Worm (Caenorhabditis elegans) whole organism, mixed stage, embryonic: ENCODE results near the gene mex-5.

Source experiments
- M03D4.4 ChIP-seq: sonication (generic microtip); optimal IDR thresholded peaks from 2 replicates; lab custom pipeline; 2017; ENCODE audit warnings: mild to moderate bottlenecking, missing genetic modification characterization, missing compliant biosample characterization
- bed-3 ChIP-seq: fragments of 200-800 bp; sonication (Bioruptor generic); optimal IDR thresholded peaks from 3 replicates; lab custom pipeline; 2018; ENCODE audit warnings: mild to moderate bottlenecking, missing genetic modification characterization, moderate library complexity, missing compliant biosample characterization
- blmp-1 ChIP-seq: fragments of 150-350 bp; optimal IDR thresholded peaks from 2 replicates; lab custom pipeline; 2014; ENCODE audit warnings: missing biosample characterization, missing genetic modification characterization
- ceh-39 ChIP-seq: fragments of 150-350 bp; optimal IDR thresholded peaks from 2 replicates; lab custom pipeline; 2014; ENCODE audit warnings: missing biosample characterization, missing genetic modification characterization
- ceh-43 ChIP-seq: fragments of 200-800 bp; sonication (Bioruptor generic); optimal IDR thresholded peaks from 2 replicates; lab custom pipeline; 2018; ENCODE audit warnings: mild to moderate bottlenecking, missing genetic modification characterization, moderate library complexity, missing compliant biosample characterization
- ceh-83 ChIP-seq: fragments of 200-800 bp; sonication (Bioruptor generic); optimal IDR thresholded peaks from 2 replicates; lab custom pipeline; 2018; ENCODE audit warnings: mild to moderate bottlenecking, missing genetic modification characterization, missing compliant biosample characterization
- ces-1 ChIP-seq: fragments of 150-350 bp; optimal IDR thresholded peaks from 2 replicates; lab custom pipeline; 2014; ENCODE audit warnings: missing biosample characterization, missing genetic modification reagents, missing genetic modification characterization
- cnd-1 ChIP-seq: fragments of 200-800 bp; sonication (Bioruptor generic); optimal IDR thresholded peaks from 2 replicates; lab custom pipeline; 2018; ENCODE audit warnings: mild to moderate bottlenecking, missing genetic modification characterization, missing compliant biosample characterization
- drap-1 ChIP-seq: fragments of 200-800 bp; sonication (Bioruptor generic); optimal IDR thresholded peaks from 3 replicates; lab custom pipeline; 2018; ENCODE audit warnings: mild to moderate bottlenecking, missing genetic modification characterization, missing compliant biosample characterization
- elt-1 ChIP-seq: sonication (generic microtip); optimal IDR thresholded peaks from 2 replicates; lab custom pipeline; 2017; ENCODE audit warnings: missing genetic modification characterization, mild to moderate bottlenecking, missing compliant biosample characterization, antibody characterized with exemption, moderate library complexity, borderline replicate concordance; ENCODE audit not compliant: insufficient read depth
- elt-3 ChIP-seq: fragments of 150-350 bp; optimal IDR thresholded peaks from 2 replicates; lab custom pipeline; 2014; ENCODE audit warnings: missing biosample characterization, missing genetic modification characterization
- flh-1 ChIP-seq: fragments of 200-800 bp; sonication (Bioruptor generic); optimal IDR thresholded peaks from 2 replicates; lab custom pipeline; 2018; ENCODE audit warnings: mild to moderate bottlenecking, missing genetic modification characterization, moderate library complexity, missing compliant biosample characterization
- ham-2 ChIP-seq: fragments of 200-800 bp; sonication (Bioruptor generic); optimal IDR thresholded peaks from 2 replicates; lab custom pipeline; 2018; ENCODE audit warnings: mild to moderate bottlenecking, missing genetic modification characterization, missing compliant biosample characterization
- hlh-1 ChIP-seq: fragments of 150-350 bp; optimal IDR thresholded peaks from 2 replicates; lab custom pipeline; 2014; ENCODE audit warnings: missing biosample characterization, missing genetic modification reagents, missing genetic modification characterization
- lin-13 ChIP-seq: fragments of 150-350 bp; optimal IDR thresholded peaks from 2 replicates; lab custom pipeline; 2014; ENCODE audit warnings: missing biosample characterization, missing genetic modification characterization
- lin-32 ChIP-seq: fragments of 200-800 bp; sonication (Bioruptor generic); optimal IDR thresholded peaks from 2 replicates; lab custom pipeline; 2018; ENCODE audit warnings: mild to moderate bottlenecking, missing genetic modification characterization, missing compliant biosample characterization
- lsy-2 ChIP-seq: fragments of 150-350 bp; optimal IDR thresholded peaks from 2 replicates; lab custom pipeline; 2014; ENCODE audit warnings: missing biosample characterization, missing genetic modification characterization
- mab-5 ChIP-seq: fragments of 150-350 bp; optimal IDR thresholded peaks from 2 replicates; lab custom pipeline; 2014; ENCODE audit warnings: missing biosample characterization, missing genetic modification characterization
- mep-1 ChIP-seq: fragments of 150-350 bp; optimal IDR thresholded peaks from 2 replicates; lab custom pipeline; 2017; ENCODE audit warnings: missing biosample characterization, missing genetic modification reagents, missing genetic modification characterization, inconsistent platforms
- mls-2 ChIP-seq: sonication (generic microtip); optimal IDR thresholded peaks from 2 replicates; lab custom pipeline; 2016; ENCODE audit warnings: mild to moderate bottlenecking, missing genetic modification characterization, moderate library complexity, missing compliant biosample characterization
- nhr-12 ChIP-seq: fragments of 150-350 bp; optimal IDR thresholded peaks from 2 replicates; lab custom pipeline; 2014; ENCODE audit warnings: missing biosample characterization, missing genetic modification characterization
- nhr-2 ChIP-seq: fragments of 150-350 bp; optimal IDR thresholded peaks from 2 replicates; lab custom pipeline; 2014; ENCODE audit warnings: missing biosample characterization, missing genetic modification characterization
- nhr-28 ChIP-seq: fragments of 150-350 bp; optimal IDR thresholded peaks from 2 replicates; lab custom pipeline; 2014; ENCODE audit warnings: missing biosample characterization, missing genetic modification characterization
- sem-2 ChIP-seq: fragments of 200-800 bp; sonication (Bioruptor generic); optimal IDR thresholded peaks from 2 replicates; lab custom pipeline; 2018; ENCODE audit warnings: mild to moderate bottlenecking, missing genetic modification characterization, missing compliant biosample characterization
- snpc-4 ChIP-seq: fragments of 150-350 bp; optimal IDR thresholded peaks from 2 replicates; lab custom pipeline; 2014; ENCODE audit warnings: missing biosample characterization, missing genetic modification characterization
- sptf-1 ChIP-seq: sonication (generic microtip); optimal IDR thresholded peaks from 2 replicates; lab custom pipeline; 2017; ENCODE audit warnings: mild to moderate bottlenecking, missing genetic modification characterization, moderate library complexity, missing compliant biosample characterization
- tbx-8 ChIP-seq: fragments of 200-800 bp; sonication (Bioruptor generic); optimal IDR thresholded peaks from 2 replicates; lab custom pipeline; 2018; ENCODE audit warnings: mild to moderate bottlenecking, missing genetic modification characterization, moderate library complexity, missing compliant biosample characterization
- unc-39 ChIP-seq: fragments of 150-350 bp; optimal IDR thresholded peaks from 2 replicates; lab custom pipeline; 2014; ENCODE audit warnings: missing biosample characterization, missing genetic modification characterization
- unc-62 ChIP-seq: fragments of 150-350 bp; optimal IDR thresholded peaks from 2 replicates; lab custom pipeline; 2014; ENCODE audit warnings: missing biosample characterization, missing genetic modification reagents, missing genetic modification characterization
- zip-8 ChIP-seq: fragments of 150-350 bp; optimal IDR thresholded peaks from 2 replicates; lab custom pipeline; 2014; ENCODE audit warnings: missing biosample characterization, missing genetic modification characterization
- ztf-11 ChIP-seq: fragments of 150-350 bp; optimal IDR thresholded peaks from 2 replicates; lab custom pipeline; 2014; ENCODE audit warnings: missing biosample characterization, missing genetic modification characterization

The mex-5 gene

ce11 chrIV:13323823-13324359 is 29.6 kb upstream of the mex-5 start, which contains the start of gene fat-2:
Gene fat-2 (plus strand): TSS chrIV:13323873.
- TF ChIP-seq sptf-1 (tag; lab: Kevin White, UChicago): no peak
- TF ChIP-seq hlh-1 (tag; lab: Kevin White, UChicago): no peak
- TF ChIP-seq mep-1 (tag; lab: Kevin White, UChicago): no peak
- TF ChIP-seq tbx-8: no peak
- TF ChIP-seq lin-13 (tag; lab: Kevin White, UChicago): no peak
- TF ChIP-seq ham-2: no peak
- no peak for TF ChIP-seq lsy-2 (tag; lab: Kevin White, UChicago)
- TF ChIP-seq elt-3 (tag; lab: Kevin White, UChicago): no peak
- no peak for TF ChIP-seq unc-62
- TF ChIP-seq drap-1: no peak

- TF ChIP-seq blmp-1 (tag; lab: Kevin White, UChicago): no peak
- TF ChIP-seq mls-2: no peak
- no peak for TF ChIP-seq zip-8 (tag; lab: Kevin White, UChicago)
Observed at ce11 chrIV:13327064-13327463, 26.5 kb upstream of the mex-5 start.

- TF ChIP-seq cnd-1: no peak
- no peak for TF ChIP-seq drap-1
- no peak for TF ChIP-seq snpc-4 (tag; lab: Kevin White, UChicago)
- no peak for TF ChIP-seq blmp-1 (tag; lab: Kevin White, UChicago)
- no peak for TF ChIP-seq nhr-28 (tag; lab: Kevin White, UChicago)
- TF ChIP-seq bed-3 (GFP tag; lab: Kevin White, UChicago): no peak
- TF ChIP-seq ceh-39: no peak
- no peak for TF ChIP-seq lin-32 (GFP tag; lab: Kevin White, UChicago)
- TF ChIP-seq nhr-2 (tag; lab: Kevin White, UChicago): no peak
- no peak for TF ChIP-seq M03D4.4
- no peak for TF ChIP-seq ces-1
Observed at ce11 chrIV:13328059-13328458, 25.5 kb upstream of the mex-5 start, which contains the start of gene far-6. Gene far-6 (plus strand): TSS chrIV:13328359.

- TF ChIP-seq tbx-8 (no peak), elt-1 (tag; lab: Kevin White, UChicago) (no peak), ceh-43 (no peak), hlh-1 (tag; lab: Kevin White, UChicago) (no peak), unc-39 (tag; lab: Kevin White, UChicago) (no peak), blmp-1 (tag; lab: Kevin White, UChicago) (no peak), zip-8 (tag; lab: Kevin White, UChicago) (no peak)
Observed at ce11 chrIV:13330547-13330946, 23.0 kb upstream of the mex-5 start.

ce11 chrIV:13331285-13331684 is 22.2 kb upstream of the mex-5 start, which contains the start of gene pqn-74:
Gene pqn-74 (minus strand): TSS chrIV:13331406.
- no peak for TF ChIP-seq nhr-12 (tag; lab: Kevin White, UChicago)
- TF ChIP-seq elt-3 (tag; lab: Kevin White, UChicago): no peak
- no peak for TF ChIP-seq unc-39 (tag; lab: Kevin White, UChicago)

ce11 chrIV:13334287-13334686 is 19.2 kb upstream of the mex-5 start:
- TF ChIP-seq ceh-83: no peak
- no peak for TF ChIP-seq sem-2 (GFP tag; lab: Kevin White, UChicago)
- TF ChIP-seq mab-5 (tag; lab: Kevin White, UChicago): no peak
- TF ChIP-seq mls-2: no peak

ce11 chrIV:13342555-13342954 is 11.0 kb upstream of the mex-5 start, which contains the start of gene W02A2.5:
Gene W02A2.5 (plus strand): TSS chrIV:13342855.
- TF ChIP-seq unc-39 (tag; lab: Kevin White, UChicago) (no peak), lsy-2 (tag; lab: Kevin White, UChicago) (no peak), nhr-2 (tag; lab: Kevin White, UChicago) (no peak), lin-13 (tag; lab: Kevin White, UChicago) (no peak), flh-1 (no peak), nhr-12 (tag; lab: Kevin White, UChicago) (no peak), tbx-8 (no peak), snpc-4 (tag; lab: Kevin White, UChicago) (no peak), sptf-1 (tag; lab: Kevin White, UChicago) (no peak), ztf-11 (no peak), M03D4.4 (no peak), elt-1 (tag; lab: Kevin White, UChicago) (no peak)
